Worm (Caenorhabditis elegans): ENCODE data around the gene F55E10.2.

The F55E10.2 gene

ce11 chrX:8299554-8299953, 40.9 kb upstream of the F55E10.2 start, which contains the start of gene ced-13:
Gene ced-13, minus strand, starts transcription at chrX:8299654.
- TF ChIP-seq ceh-63 (GFP tag; optimal IDR thresholded peaks at IDR 0.05): no peak
- no peak for TF ChIP-seq ztf-11 (tag; optimal IDR thresholded peaks at IDR 0.05)
- no peak for TF ChIP-seq lir-3 (tag; optimal IDR thresholded peaks at IDR 0.05; ENCODE audit: poor library complexity)
- no peak for TF ChIP-seq F16B12.6 (tag; optimal IDR thresholded peaks at IDR 0.05)
- TF ChIP-seq unc-130 (tag; optimal IDR thresholded peaks at IDR 0.05): no peak
- no peak for TF ChIP-seq fos-1 (tag; optimal IDR thresholded peaks at IDR 0.05)
- no peak for TF ChIP-seq lin-15B (tag; optimal IDR thresholded peaks at IDR 0.05)
- TF ChIP-seq tbx-2 (tag; optimal IDR thresholded peaks at IDR 0.05): no peak
- TF ChIP-seq irx-1 (tag; optimal IDR thresholded peaks at IDR 0.05): no peak
- no peak for TF ChIP-seq nhr-90 (tag; optimal IDR thresholded peaks at IDR 0.05; ENCODE audit: poor library complexity)
- TF ChIP-seq nhr-28 (tag; optimal IDR thresholded peaks at IDR 0.05): no peak
- no peak for TF ChIP-seq nhr-71 (tag; optimal IDR thresholded peaks at IDR 0.05)
- no peak for TF ChIP-seq lin-14 (GFP tag; optimal IDR thresholded peaks at IDR 0.05)
- TF ChIP-seq snu-23 (GFP tag; optimal IDR thresholded peaks at IDR 0.05): no peak
- TF ChIP-seq sptf-1 (tag; optimal IDR thresholded peaks at IDR 0.05): no peak
- no peak for TF ChIP-seq ets-5 (GFP tag; IDR thresholded peaks at IDR 0.05)
- TF ChIP-seq elt-3 (tag; optimal IDR thresholded peaks at IDR 0.05): no peak
- TF ChIP-seq jun-1 (tag; optimal IDR thresholded peaks at IDR 0.05): no peak

ce11 chrX:8302299-8302698, 38.2 kb upstream of the F55E10.2 start, which contains the start of gene inx-5:
Gene inx-5, minus strand, starts transcription at chrX:8302399.
- TF ChIP-seq snpc-4 (tag; optimal IDR thresholded peaks at IDR 0.05) (no peak), fkh-10 (GFP tag; optimal IDR thresholded peaks at IDR 0.05) (no peak), blmp-1 (tag; optimal IDR thresholded peaks at IDR 0.05) (peak; percentile 18)

ce11 chrX:8302803-8303202, 37.7 kb upstream of the F55E10.2 start:
- TF ChIP-seq ceh-88 (GFP tag; IDR thresholded peaks at IDR 0.05) (no peak), hpl-2 (GFP tag; optimal IDR thresholded peaks at IDR 0.05) (no peak), vab-15 (tag; optimal IDR thresholded peaks at IDR 0.05) (no peak), nhr-76 (tag; optimal IDR thresholded peaks at IDR 0.05) (no peak), ces-1 (GFP tag; optimal IDR thresholded peaks at IDR 0.05) (no peak), pqm-1 (tag; optimal IDR thresholded peaks at IDR 0.05) (no peak), irx-1 (tag; optimal IDR thresholded peaks at IDR 0.05) (no peak), mep-1 (tag; optimal IDR thresholded peaks at IDR 0.05) (peak; percentile 24), alr-1 (tag; optimal IDR thresholded peaks at IDR 0.05; ENCODE audit: borderline replicate concordance) (no peak), mab-9 (GFP tag; IDR thresholded peaks at IDR 0.05) (no peak), jun-1 (tag; optimal IDR thresholded peaks at IDR 0.05) (no peak), fos-1 (tag; optimal IDR thresholded peaks at IDR 0.05) (no peak), aha-1 (tag; optimal IDR thresholded peaks at IDR 0.05) (no peak), nhr-12 (tag; optimal IDR thresholded peaks at IDR 0.05) (no peak), Y116A8C.19 (tag; optimal IDR thresholded peaks at IDR 0.05; ENCODE audit: borderline replicate concordance) (no peak), ceh-90 (tag; optimal IDR thresholded peaks at IDR 0.05) (no peak), mdl-1 (tag; optimal IDR thresholded peaks at IDR 0.05) (no peak), aly-2 (tag; optimal IDR thresholded peaks at IDR 0.05) (no peak), nhr-85 (tag) (peak; percentile 73), fkh-8 (tag; optimal IDR thresholded peaks at IDR 0.05) (no peak), F16B12.6 (tag; optimal IDR thresholded peaks at IDR 0.05) (no peak), nhr-77 (tag; optimal IDR thresholded peaks at IDR 0.05) (no peak), zip-4 (GFP tag; optimal IDR thresholded peaks at IDR 0.05) (no peak), efl-1 (optimal IDR thresholded peaks at IDR 0.05) (no peak), efl-1 (GFP tag; optimal IDR thresholded peaks at IDR 0.05 in 1 of 2) (peak in 1 of 2 experiments; percentile 90), lin-14 (GFP tag; optimal IDR thresholded peaks at IDR 0.05) (peak; percentile 21), xbp-1 (tag; optimal IDR thresholded peaks at IDR 0.05) (no peak), zag-1 (tag; optimal IDR thresholded peaks at IDR 0.05) (no peak), egl-27 (tag; optimal IDR thresholded peaks at IDR 0.05) (no peak), pag-3 (tag; optimal IDR thresholded peaks at IDR 0.05; ENCODE audit: borderline replicate concordance, insufficient read depth) (no peak), ceh-82 (tag; optimal IDR thresholded peaks at IDR 0.05) (no peak), blmp-1 (tag; optimal IDR thresholded peaks at IDR 0.05) (peak; percentile 69), tbx-2 (tag; optimal IDR thresholded peaks at IDR 0.05) (no peak), nhr-19 (GFP tag; conservative IDR thresholded peaks at IDR 0.05) (no peak), nhr-11 (tag; optimal IDR thresholded peaks at IDR 0.05) (no peak), ztf-4 (tag; optimal IDR thresholded peaks at IDR 0.05) (no peak), unc-130 (tag; optimal IDR thresholded peaks at IDR 0.05) (no peak)

Data from whole organism, L1 larva.